Worm (Caenorhabditis elegans): ENCODE measurements around the gene Y41D4B.1.

- TF ChIP-seq ama-1 (optimal IDR thresholded peaks at IDR 0.05) (no peak), hmg-4 (GFP tag; optimal IDR thresholded peaks at IDR 0.05) (no peak), F13C5.2 (tag; optimal IDR thresholded peaks at IDR 0.05) (no peak), ceh-13 (GFP tag; optimal IDR thresholded peaks at IDR 0.05) (no peak), scrt-1 (GFP tag; IDR thresholded peaks at IDR 0.05) (no peak), hnd-1 (tag; optimal IDR thresholded peaks at IDR 0.05) (no peak), flt-1 (GFP tag; IDR thresholded peaks at IDR 0.05) (no peak), ets-7 (tag; optimal IDR thresholded peaks at IDR 0.05) (no peak), B0310.2 (tag; optimal IDR thresholded peaks at IDR 0.05) (no peak), tbx-37 (GFP tag; conservative IDR thresholded peaks at IDR 0.05) (no peak), aly-1 (tag; optimal IDR thresholded peaks at IDR 0.05) (no peak)
Measured at ce11 chrIV:1725888-1726287, 53.4 kb downstream of the Y41D4B.1 start, which contains the start of gene K08D12.8.
